Worm (Caenorhabditis elegans) whole organism, L4/young adult: ENCODE data around the gene T28C6.3.

Source experiments
- W03F9.2 ChIP-seq: fragments of 150-350 bp; optimal IDR thresholded peaks from 2 replicates; lab custom pipeline; 2014; ENCODE audit warnings: missing biosample characterization, missing genetic modification characterization
- dao-5 ChIP-seq: sonication (generic microtip); optimal IDR thresholded peaks from 2 replicates; lab custom pipeline; 2016; ENCODE audit warnings: missing genotype, missing genetic modification characterization, moderate library complexity, missing compliant biosample characterization
- him-1 ChIP-seq: sonication (generic microtip); optimal IDR thresholded peaks from 2 replicates; lab custom pipeline; 2016; ENCODE audit warnings: missing genotype, missing genetic modification reagents, missing genetic modification characterization, missing compliant biosample characterization

- TF ChIP-seq him-1 (tag; lab: Kevin White, UChicago) (no peak), dao-5 (tag; lab: Kevin White, UChicago) (no peak), W03F9.2 (tag; lab: Kevin White, UChicago) (no peak)
These were observed 33.5 kb upstream of the T28C6.3 start, which contains the start of gene C33D9.8 for ce11 chrIV:8786654-8787053.
